Fruit fly (Drosophila melanogaster) whole organism, pupa: ENCODE measurements around the gene Kdm3.
A peak's percentile ranks its signal among the peaks of the same experiment; 100 is the strongest.

Experiments used
- CG10348 ChIP-seq: fragments of 200-800 bp; sonication (Bioruptor generic); IDR thresholded peaks from 2 replicates; pipeline ENCODE4 v1.3.6; 2022; ENCODE audit warnings: missing biosample characterization, missing genetic modification characterization
- CG12605 ChIP-seq: fragments of 200-800 bp; sonication (Bioruptor generic); IDR thresholded peaks from 2 replicates; pipeline ENCODE4 v1.3.6; 2022; ENCODE audit warnings: missing biosample characterization, missing genetic modification characterization
- CG13204 ChIP-seq: fragments of 200-800 bp; sonication (Bioruptor generic); optimal IDR thresholded peaks from 2 replicates; lab custom pipeline; 2018; ENCODE audit warnings: missing biosample characterization, mild to moderate bottlenecking, missing genetic modification characterization, moderate library complexity
- CG14655 ChIP-seq: fragments of 200-800 bp; sonication (Bioruptor generic); optimal IDR thresholded peaks from 3 replicates; lab custom pipeline; 2017; ENCODE audit warnings: mild to moderate bottlenecking, missing biosample characterization, missing genetic modification reagents, missing genetic modification characterization
- CG15710 ChIP-seq: fragments of 200-800 bp; sonication (Bioruptor generic); optimal IDR thresholded peaks from 2 replicates; lab custom pipeline; 2018; ENCODE audit warnings: missing biosample characterization, mild to moderate bottlenecking, missing genetic modification characterization, moderate library complexity
- CG17806 ChIP-seq: fragments of 200-800 bp; sonication (Bioruptor generic); optimal IDR thresholded peaks from 2 replicates; lab custom pipeline; 2018; ENCODE audit warnings: missing biosample characterization, mild to moderate bottlenecking, missing genetic modification characterization, moderate library complexity
- CG32121 ChIP-seq: fragments of 200-800 bp; sonication (Bioruptor generic); IDR thresholded peaks from 2 replicates; pipeline ENCODE4 v1.3.6; 2022; ENCODE audit warnings: missing biosample characterization, missing genetic modification characterization
- CG34367 ChIP-seq: fragments of 200-800 bp; sonication (Bioruptor generic); optimal IDR thresholded peaks from 2 replicates; lab custom pipeline; 2018; ENCODE audit warnings: missing biosample characterization, mild to moderate bottlenecking, missing genetic modification characterization
- CG4496 ChIP-seq: fragments of 200-800 bp; sonication (Bioruptor generic); IDR thresholded peaks from 3 replicates; pipeline ENCODE4 v1.3.6; 2022; ENCODE audit warnings: missing biosample characterization, missing genetic modification characterization
- CG8159 ChIP-seq: fragments of 200-800 bp; sonication (Bioruptor generic); optimal IDR thresholded peaks from 3 replicates; lab custom pipeline; 2018; ENCODE audit warnings: missing biosample characterization, mild to moderate bottlenecking, missing genetic modification characterization, moderate library complexity
- CG8301 ChIP-seq: fragments of 200-800 bp; sonication (Bioruptor generic); optimal IDR thresholded peaks from 2 replicates; lab custom pipeline; 2018; ENCODE audit warnings: missing biosample characterization, mild to moderate bottlenecking, missing genetic modification characterization
- CG9948 ChIP-seq: fragments of 200-800 bp; sonication (Bioruptor generic); optimal IDR thresholded peaks from 2 replicates; lab custom pipeline; 2018; ENCODE audit warnings: missing biosample characterization, mild to moderate bottlenecking, missing genetic modification characterization, moderate library complexity
- D1 ChIP-seq: fragments of 200-800 bp; sonication (Bioruptor generic); optimal IDR thresholded peaks from 2 replicates; lab custom pipeline; 2018; ENCODE audit warnings: missing biosample characterization, mild to moderate bottlenecking, missing genetic modification characterization, moderate library complexity
- EcR ChIP-seq: fragments of 200-800 bp; sonication (Bioruptor generic); optimal IDR thresholded peaks from 3 replicates; lab custom pipeline; 2019; ENCODE audit warnings: missing biosample characterization, missing genetic modification characterization, mild to moderate bottlenecking, moderate library complexity, missing genetic modification reagents
- Ets98B ChIP-seq: fragments of 200-800 bp; sonication (Bioruptor generic); IDR thresholded peaks from 2 replicates; pipeline ENCODE4 v1.3.6; 2022; ENCODE audit warnings: missing biosample characterization, missing genetic modification characterization
- Pif1A ChIP-seq: fragments of 200-800 bp; sonication (Bioruptor generic); optimal IDR thresholded peaks from 3 replicates; lab custom pipeline; 2016; ENCODE audit warnings: missing biosample characterization, missing genetic modification characterization
- Pif1B ChIP-seq: fragments of 200-800 bp; sonication (Bioruptor generic); optimal IDR thresholded peaks from 3 replicates; lab custom pipeline; 2016; ENCODE audit warnings: missing biosample characterization, missing genetic modification characterization
- Snoo ChIP-seq: fragments of 200-800 bp; sonication (Bioruptor generic); optimal IDR thresholded peaks from 3 replicates; lab custom pipeline; 2017; ENCODE audit warnings: missing biosample characterization, mild to moderate bottlenecking, missing genetic modification characterization, inconsistent platforms
- fd96Ca ChIP-seq: fragments of 200-800 bp; sonication (Bioruptor generic); IDR thresholded peaks from 3 replicates; pipeline ENCODE4 v1.3.6; 2022; ENCODE audit warnings: missing biosample characterization, missing genetic modification characterization
- gl ChIP-seq: fragments of 200-800 bp; sonication (Bioruptor generic); optimal IDR thresholded peaks from 2 replicates; lab custom pipeline; 2018; ENCODE audit warnings: missing biosample characterization, mild to moderate bottlenecking, missing genetic modification characterization
- rn ChIP-seq: fragments of 200-800 bp; sonication (Bioruptor generic); IDR thresholded peaks from 2 replicates; pipeline ENCODE4 v1.3.6; 2022; ENCODE audit warnings: missing biosample characterization, missing genetic modification characterization

Gene Kdm3

DNA sequence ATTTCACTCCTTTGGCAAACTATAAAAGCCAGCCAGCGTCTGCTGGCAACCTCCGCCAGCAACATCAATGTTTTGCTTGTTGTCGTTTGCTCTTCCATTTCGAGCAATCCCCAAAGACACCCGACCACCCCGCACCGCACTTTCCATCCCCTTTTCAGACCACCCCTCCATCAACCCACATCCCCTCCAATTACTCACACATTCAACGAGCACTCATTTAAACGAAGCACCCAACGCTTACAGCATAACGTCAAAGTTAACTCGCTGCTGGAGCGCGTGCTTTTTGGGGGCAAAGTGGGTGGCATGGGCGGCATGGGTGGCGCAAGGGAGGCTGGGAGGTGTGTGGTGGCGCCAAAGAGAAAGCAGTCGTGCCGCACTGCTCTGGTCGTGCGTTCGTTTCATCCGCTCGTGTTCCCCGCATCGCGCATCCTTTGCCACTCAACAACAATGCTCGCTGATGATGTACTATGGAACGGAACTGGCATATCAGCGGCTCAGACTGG is 24.7 kb upstream of the Kdm3 start:
- TF ChIP-seq CG13204 (GFP tag; lab: Kevin White, UChicago) (peak; percentile 58), Snoo (tag; lab: Kevin White, UChicago) (no peak), rn (GFP tag; lab: Robert Waterston, UW) (no peak), CG17806 (tag; lab: Kevin White, UChicago) (no peak), CG15710 (tag; lab: Kevin White, UChicago) (no peak), EcR (GFP tag; lab: Kevin White, UChicago) (no peak), Pif1A (GFP tag; lab: Kevin White, UChicago) (no peak)

DNA sequence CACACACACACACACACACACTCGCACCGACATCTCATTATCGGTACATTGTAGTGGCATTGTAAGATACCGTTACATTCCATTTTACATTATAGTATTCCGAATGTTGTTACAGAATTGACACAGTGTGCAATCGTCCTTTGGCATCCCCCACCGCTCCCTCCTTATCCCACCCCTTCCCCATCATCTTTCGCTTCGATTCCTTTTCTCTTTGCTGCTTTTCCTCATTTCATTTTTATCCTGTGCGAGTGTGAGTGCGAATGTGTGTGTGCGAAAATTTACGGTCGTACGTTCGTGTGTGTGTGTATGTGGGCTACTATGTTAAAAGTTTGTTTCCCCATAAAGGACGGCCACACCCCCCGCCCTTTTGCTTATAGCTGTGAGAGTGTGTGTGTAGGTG is 23.7 kb upstream of the Kdm3 start:
- TF ChIP-seq CG15710 (tag; lab: Kevin White, UChicago) (no peak), D1 (tag; lab: Kevin White, UChicago) (no peak), Pif1A (GFP tag; lab: Kevin White, UChicago) (no peak), CG17806 (tag; lab: Kevin White, UChicago) (no peak), CG13204 (GFP tag; lab: Kevin White, UChicago) (no peak), CG9948 (tag; lab: Kevin White, UChicago) (no peak), CG10348 (GFP tag; lab: Robert Waterston, UW) (no peak), CG8159 (no peak), Snoo (tag; lab: Kevin White, UChicago) (no peak), CG34367 (tag; lab: Kevin White, UChicago) (no peak), CG4496 (GFP tag; lab: Robert Waterston, UW) (no peak), CG32121 (GFP tag; lab: Robert Waterston, UW) (no peak), rn (GFP tag; lab: Robert Waterston, UW) (no peak), Ets98B (no peak), Pif1B (GFP tag; lab: Kevin White, UChicago) (no peak), EcR (GFP tag; lab: Kevin White, UChicago) (no peak)

DNA sequence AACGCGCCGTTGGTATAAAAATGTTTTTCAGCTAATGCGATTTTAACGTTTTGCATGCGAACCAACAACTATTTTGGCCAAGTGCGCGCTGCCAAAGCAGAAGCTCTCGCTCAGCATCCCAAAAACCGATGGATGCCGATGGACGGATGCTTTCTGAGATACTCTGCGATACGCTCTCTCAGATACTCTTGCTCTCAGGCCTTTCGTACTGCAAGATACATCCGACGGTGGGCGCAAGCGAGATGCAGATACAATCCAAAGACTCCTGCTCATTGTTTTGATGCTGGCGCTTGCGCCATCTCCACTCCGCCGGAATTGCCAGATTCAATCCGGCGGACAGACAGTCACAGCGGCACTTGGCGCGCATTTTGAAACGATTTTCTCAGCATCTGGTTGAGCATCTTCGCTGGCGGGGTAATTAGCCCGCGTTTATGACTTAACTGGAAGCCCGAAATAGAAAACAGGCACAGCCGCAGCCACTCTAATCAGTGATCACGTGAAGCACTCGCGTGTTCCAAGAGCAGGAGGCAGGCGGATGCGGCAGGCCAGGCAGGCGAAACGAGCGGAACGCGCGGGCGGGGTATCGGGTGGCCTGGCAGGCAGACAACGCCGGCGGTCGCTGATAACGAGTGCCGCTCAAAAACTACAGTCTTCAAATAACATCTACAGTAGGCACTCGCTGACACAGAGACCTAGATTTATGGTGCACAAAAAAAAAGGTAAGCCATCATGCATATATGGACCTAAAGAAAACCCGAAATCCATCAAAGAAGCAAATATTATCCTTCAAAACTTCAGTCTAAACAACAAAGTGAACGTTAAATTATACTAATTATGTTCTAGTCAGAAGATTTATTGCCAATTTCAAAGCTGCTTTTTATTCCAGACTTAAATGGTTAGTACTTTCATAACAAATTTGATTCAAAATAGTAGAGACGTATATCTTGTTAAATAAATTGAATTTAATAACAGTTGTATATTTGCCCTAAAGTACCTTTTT is 21.9 kb upstream of the Kdm3 start, which contains the start of gene CG16779:
Gene CG16779, minus strand, starts transcription at position 51 of the 1,000 bp plus-strand sequence.
- TF ChIP-seq CG13204 (GFP tag; lab: Kevin White, UChicago), result peak; percentile 19
- TF ChIP-seq fd96Ca (GFP tag; lab: Robert Waterston, UW), result no peak
- no peak for TF ChIP-seq CG32121 (GFP tag; lab: Robert Waterston, UW)
- TF ChIP-seq CG34367 (tag; lab: Kevin White, UChicago), result peak; percentile 9
- TF ChIP-seq CG14655 (GFP tag; lab: Kevin White, UChicago), result peak; percentile 53
- no peak for TF ChIP-seq Ets98B
- TF ChIP-seq gl, result no peak
- TF ChIP-seq CG8301, result peak; percentile 22
- no peak for TF ChIP-seq CG10348 (GFP tag; lab: Robert Waterston, UW)
- TF ChIP-seq CG8159, result peak; percentile 50
- no peak for TF ChIP-seq Pif1A (GFP tag; lab: Kevin White, UChicago)
- peak; percentile 3 for TF ChIP-seq CG9948 (tag; lab: Kevin White, UChicago)
- TF ChIP-seq Snoo (tag; lab: Kevin White, UChicago), result no peak
- no peak for TF ChIP-seq D1 (tag; lab: Kevin White, UChicago)
- no peak for TF ChIP-seq CG17806 (tag; lab: Kevin White, UChicago)
- TF ChIP-seq CG15710 (tag; lab: Kevin White, UChicago), result peak; percentile 34

DNA sequence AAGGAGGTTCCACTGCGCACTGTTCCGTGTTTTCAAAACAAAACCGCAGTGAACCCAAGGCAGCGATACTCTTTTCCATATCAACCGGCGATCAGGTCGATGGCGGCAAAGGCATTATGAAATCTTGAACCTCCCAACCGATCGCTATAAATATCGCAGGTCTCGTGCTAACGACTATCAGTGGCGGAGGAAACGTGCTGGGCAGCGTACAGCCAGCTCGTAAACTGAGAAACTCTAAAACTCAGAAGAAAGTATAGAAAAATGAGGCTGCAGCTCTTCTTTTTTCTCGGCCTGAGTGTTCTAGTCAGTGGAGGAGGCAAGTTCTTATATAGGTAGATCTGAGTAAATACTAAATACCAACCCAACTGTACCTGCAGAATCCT is 21.2 kb upstream of the Kdm3 start, which contains the start of gene phu:
Gene phu, plus strand, starts transcription at position 175 of the 383 bp plus-strand sequence.
- TF ChIP-seq Pif1B (GFP tag; lab: Kevin White, UChicago) (no peak), Pif1A (GFP tag; lab: Kevin White, UChicago) (no peak)

DNA sequence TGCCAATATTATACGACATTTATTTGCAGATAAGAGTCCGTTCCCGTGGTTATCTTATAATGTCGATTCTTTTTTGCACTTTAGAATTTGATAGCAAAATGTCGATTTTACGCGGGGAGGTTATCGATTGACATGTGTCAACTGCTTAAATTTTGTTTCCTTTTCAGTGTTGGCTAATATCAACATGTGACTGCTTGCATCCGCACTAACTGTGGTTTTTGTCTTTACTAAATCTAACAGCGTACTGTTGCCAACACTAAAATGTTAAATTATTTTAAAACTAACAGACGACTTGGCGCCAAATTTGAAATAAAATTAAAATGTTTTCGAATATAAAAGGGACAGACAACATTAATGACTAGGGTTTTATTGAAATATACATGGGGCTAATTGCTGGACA is 19.1 kb upstream of the Kdm3 start:
- TF ChIP-seq D1 (tag; lab: Kevin White, UChicago) (no peak), CG14655 (GFP tag; lab: Kevin White, UChicago) (no peak), CG34367 (tag; lab: Kevin White, UChicago) (no peak), Pif1B (GFP tag; lab: Kevin White, UChicago) (no peak), CG4496 (GFP tag; lab: Robert Waterston, UW) (0 out of 3 replicates have a peak, but pooled peaks have one; percentile 8), CG15710 (tag; lab: Kevin White, UChicago) (peak; percentile 18), Pif1A (GFP tag; lab: Kevin White, UChicago) (no peak), Ets98B (peak; percentile 50), Snoo (tag; lab: Kevin White, UChicago) (peak; percentile 48)

DNA sequence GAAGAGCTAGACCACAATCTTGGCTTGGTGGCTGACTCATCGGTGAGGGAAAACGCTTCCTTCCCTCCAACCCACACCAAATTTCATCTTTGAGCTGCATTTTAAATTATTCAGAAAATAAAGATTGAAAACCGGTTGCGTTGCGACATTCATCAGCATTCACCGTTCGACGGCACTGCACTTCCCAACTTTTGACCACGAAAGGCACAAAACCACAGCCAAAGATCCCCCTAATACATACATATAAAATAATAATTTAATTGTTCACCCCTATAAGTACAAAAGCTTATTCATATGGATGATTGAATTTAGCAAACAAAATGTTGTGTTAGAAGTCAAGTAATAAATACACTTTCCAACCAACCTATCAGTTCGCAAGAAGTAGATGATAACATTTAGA is 16.6 kb upstream of the Kdm3 start:
- no peak for TF ChIP-seq CG12605 (GFP tag; lab: Robert Waterston, UW)
- TF ChIP-seq CG9948 (tag; lab: Kevin White, UChicago), result no peak
- no peak for TF ChIP-seq Pif1A (GFP tag; lab: Kevin White, UChicago)
